Worm (Caenorhabditis elegans) whole organism, late embryonic: Measurements from ENCODE around the gene dmsr-10.

Experiments used
- C08G9.2 ChIP-seq: sonication (generic microtip); optimal IDR thresholded peaks from 2 replicates; lab custom pipeline; 2016; ENCODE audit warnings: mild to moderate bottlenecking, missing genetic modification characterization, moderate library complexity, missing compliant biosample characterization
- K02D7.2 ChIP-seq: sonication (generic microtip); optimal IDR thresholded peaks from 2 replicates; lab custom pipeline; 2017; ENCODE audit warnings: mild to moderate bottlenecking, missing genetic modification characterization, missing compliant biosample characterization
- K09A11.1 ChIP-seq: sonication (generic microtip); optimal IDR thresholded peaks from 2 replicates; lab custom pipeline; 2017; ENCODE audit warnings: antibody characterized with exemption, mild to moderate bottlenecking, missing genetic modification characterization, missing compliant biosample characterization; ENCODE audit not compliant: insufficient read depth
- ama-1 ChIP-seq: fragments of 150-350 bp; optimal IDR thresholded peaks from 2 replicates; lab custom pipeline; 2014
- ceh-14 ChIP-seq: sonication (generic microtip); optimal IDR thresholded peaks from 2 replicates; lab custom pipeline; 2016; ENCODE audit warnings: missing genotype, missing genetic modification characterization, missing compliant biosample characterization
- ceh-2 ChIP-seq: sonication (generic microtip); optimal IDR thresholded peaks from 2 replicates; lab custom pipeline; 2016; ENCODE audit warnings: missing genotype, missing genetic modification characterization, missing compliant biosample characterization
- ceh-30 ChIP-seq: fragments of 150-350 bp; optimal IDR thresholded peaks from 2 replicates; lab custom pipeline; 2014; ENCODE audit warnings: missing biosample characterization, missing genetic modification characterization
- ceh-34 ChIP-seq: sonication (generic microtip); optimal IDR thresholded peaks from 2 replicates; lab custom pipeline; 2016; ENCODE audit warnings: mild to moderate bottlenecking, missing genetic modification characterization, missing compliant biosample characterization
- ceh-6 ChIP-seq: fragments of 200-800 bp; sonication (Bioruptor generic); optimal IDR thresholded peaks from 2 replicates; lab custom pipeline; 2018; ENCODE audit warnings: mild to moderate bottlenecking, missing genetic modification characterization, missing compliant biosample characterization
- ceh-9 ChIP-seq: sonication (generic microtip); optimal IDR thresholded peaks from 2 replicates; lab custom pipeline; 2016; ENCODE audit warnings: mild to moderate bottlenecking, missing genetic modification characterization, inconsistent platforms, missing compliant biosample characterization
- dmd-4 ChIP-seq: sonication (generic microtip); optimal IDR thresholded peaks from 2 replicates; lab custom pipeline; 2016; ENCODE audit warnings: borderline replicate concordance, missing genetic modification characterization, missing compliant biosample characterization
- elt-2 ChIP-seq: sonication (generic microtip); optimal IDR thresholded peaks from 2 replicates; lab custom pipeline; 2016; ENCODE audit warnings: missing genetic modification reagents, missing genetic modification characterization, missing compliant biosample characterization
- elt-4 ChIP-seq: sonication (generic microtip); optimal IDR thresholded peaks from 2 replicates; lab custom pipeline; 2016; ENCODE audit warnings: missing genetic modification characterization, missing compliant biosample characterization
- fax-1 ChIP-seq: sonication (generic microtip); optimal IDR thresholded peaks from 2 replicates; lab custom pipeline; 2016; ENCODE audit warnings: missing genotype, missing genetic modification characterization, missing compliant biosample characterization
- gmeb-2 ChIP-seq: sonication (generic microtip); optimal IDR thresholded peaks from 2 replicates; lab custom pipeline; 2016; ENCODE audit warnings: missing genetic modification characterization, inconsistent platforms, missing compliant biosample characterization
- hlh-15 ChIP-seq: sonication (generic microtip); optimal IDR thresholded peaks from 2 replicates; lab custom pipeline; 2016; ENCODE audit warnings: missing genetic modification characterization, missing compliant biosample characterization
- hlh-6 ChIP-seq: sonication (generic microtip); optimal IDR thresholded peaks from 2 replicates; lab custom pipeline; 2016; ENCODE audit warnings: missing genotype, missing genetic modification characterization, missing compliant biosample characterization
- hlh-8 ChIP-seq: sonication (generic microtip); optimal IDR thresholded peaks from 2 replicates; lab custom pipeline; 2016; ENCODE audit warnings: missing genotype, missing genetic modification characterization, missing compliant biosample characterization
- lim-6 ChIP-seq: sonication (generic microtip); optimal IDR thresholded peaks from 2 replicates; lab custom pipeline; 2016; ENCODE audit warnings: missing genetic modification characterization, missing compliant biosample characterization
- lin-11 ChIP-seq: fragments of 200-800 bp; sonication (Bioruptor generic); optimal IDR thresholded peaks from 2 replicates; lab custom pipeline; 2018; ENCODE audit warnings: mild to moderate bottlenecking, missing genetic modification characterization, missing compliant biosample characterization
- mec-3 ChIP-seq: sonication (generic microtip); optimal IDR thresholded peaks from 2 replicates; lab custom pipeline; 2016; ENCODE audit warnings: borderline replicate concordance, missing genetic modification characterization, missing compliant biosample characterization
- nhr-11 ChIP-seq: fragments of 150-350 bp; optimal IDR thresholded peaks from 2 replicates; lab custom pipeline; 2014; ENCODE audit warnings: missing biosample characterization, missing genetic modification characterization
- npax-4 ChIP-seq: sonication (generic microtip); optimal IDR thresholded peaks from 2 replicates; lab custom pipeline; 2016; ENCODE audit warnings: missing genetic modification characterization, missing compliant biosample characterization
- odd-2 ChIP-seq: sonication (generic microtip); optimal IDR thresholded peaks from 2 replicates; lab custom pipeline; 2017; ENCODE audit warnings: antibody characterized with exemption, mild to moderate bottlenecking, missing genetic modification characterization, missing compliant biosample characterization
- pag-3 ChIP-seq: sonication (generic microtip); optimal IDR thresholded peaks from 2 replicates; lab custom pipeline; 2016; ENCODE audit warnings: missing compliant biosample characterization, missing genetic modification characterization, borderline replicate concordance
- pax-1 ChIP-seq: fragments of 150-350 bp; optimal IDR thresholded peaks from 2 replicates; lab custom pipeline; 2014; ENCODE audit warnings: missing biosample characterization, missing genetic modification characterization
- pha-4 ChIP-seq: fragments of 150-350 bp; optimal IDR thresholded peaks from 2 replicates; lab custom pipeline; 2018; ENCODE audit warnings: missing biosample characterization, missing genetic modification reagents, missing genetic modification characterization
- pros-1 ChIP-seq: fragments of 150-350 bp; optimal IDR thresholded peaks from 2 replicates; lab custom pipeline; 2014; ENCODE audit warnings: missing biosample characterization, missing genetic modification reagents, missing genetic modification characterization
- rnt-1 ChIP-seq: sonication (generic microtip); optimal IDR thresholded peaks from 2 replicates; lab custom pipeline; 2016; ENCODE audit warnings: missing genetic modification characterization, missing compliant biosample characterization
- sdc-2 ChIP-seq: sonication (generic microtip); optimal IDR thresholded peaks from 2 replicates; lab custom pipeline; 2016; ENCODE audit warnings: missing genotype, missing genetic modification characterization, missing compliant biosample characterization
- sox-4 ChIP-seq: sonication (generic microtip); optimal IDR thresholded peaks from 2 replicates; lab custom pipeline; 2017; ENCODE audit warnings: mild to moderate bottlenecking, missing genetic modification characterization, inconsistent platforms, missing compliant biosample characterization
- syd-9 ChIP-seq: sonication (generic microtip); optimal IDR thresholded peaks from 2 replicates; lab custom pipeline; 2016; ENCODE audit warnings: mild to moderate bottlenecking, missing genetic modification characterization, moderate library complexity, missing compliant biosample characterization
- tbx-2 ChIP-seq: sonication (generic microtip); optimal IDR thresholded peaks from 2 replicates; lab custom pipeline; 2016; ENCODE audit warnings: missing genetic modification characterization, missing compliant biosample characterization
- tbx-7 ChIP-seq: sonication (generic microtip); optimal IDR thresholded peaks from 2 replicates; lab custom pipeline; 2016; ENCODE audit warnings: missing genotype, missing genetic modification characterization, missing compliant biosample characterization
- ttx-3 ChIP-seq: sonication (generic microtip); optimal IDR thresholded peaks from 2 replicates; lab custom pipeline; 2016; ENCODE audit warnings: missing genetic modification reagents, missing genetic modification characterization, missing compliant biosample characterization
- unc-3 ChIP-seq, 2 experiments: fragments of 200-800 bp in 1 of 2; sonication (Bioruptor generic) in 1 of 2; sonication (generic microtip) in 1 of 2; conservative IDR thresholded peaks in 1 of 2; optimal IDR thresholded peaks in 1 of 2; 2 replicates each; pipeline versions ENCODE4 v1.3.6 to Lab custom; 2016 to 2022; ENCODE audit warnings: missing compliant biosample characterization in 2 of 2, missing genetic modification characterization in 2 of 2, missing genetic modification reagents in 1 of 2
- zip-5 ChIP-seq: sonication (generic microtip); optimal IDR thresholded peaks from 2 replicates; lab custom pipeline; 2016; ENCODE audit warnings: missing genetic modification characterization, missing compliant biosample characterization

Gene dmsr-10

DNA sequence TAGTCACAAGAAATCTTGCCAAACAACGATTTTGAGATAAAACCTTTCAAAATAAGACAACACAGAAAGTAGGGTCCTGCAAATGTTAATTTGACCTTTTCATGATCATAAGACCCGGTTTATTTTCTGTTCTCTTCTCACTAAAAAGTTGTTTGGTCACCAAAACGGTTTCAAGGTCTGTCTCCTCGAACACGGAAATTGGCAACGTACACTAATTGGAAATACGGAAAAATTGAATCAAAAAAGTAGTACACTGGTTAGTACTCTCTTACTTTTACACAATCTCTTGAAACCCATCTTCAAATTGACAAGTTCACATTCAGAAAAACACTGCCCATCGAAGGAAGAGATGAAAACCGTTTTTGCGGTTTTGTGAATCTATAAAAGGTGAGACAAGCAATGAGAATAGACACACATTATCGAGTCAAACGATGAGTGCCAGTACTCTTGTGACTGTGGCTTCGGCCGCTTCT is 29.0 kb upstream of the dmsr-10 start, which contains the start of gene col-142:
Gene col-142 (plus strand): TSS at position 423 of the 473 bp plus-strand sequence.
- no peak for TF ChIP-seq pax-1 (tag; lab: Kevin White, UChicago)
- TF ChIP-seq zip-5 (tag; lab: Kevin White, UChicago) = no peak
- TF ChIP-seq pros-1 (tag; lab: Kevin White, UChicago) = no peak
- no peak for TF ChIP-seq ama-1
- TF ChIP-seq mec-3 (tag; lab: Kevin White, UChicago) = no peak
- TF ChIP-seq hlh-8 (tag; lab: Kevin White, UChicago) = no peak
- no peak for TF ChIP-seq odd-2 (tag; lab: Kevin White, UChicago)
- TF ChIP-seq C08G9.2 = no peak
- TF ChIP-seq ceh-14 (tag; lab: Kevin White, UChicago) = no peak
- TF ChIP-seq ttx-3 (tag; lab: Kevin White, UChicago) = no peak
- no peak for TF ChIP-seq pha-4
- no peak for TF ChIP-seq K02D7.2 (tag; lab: Kevin White, UChicago)
- TF ChIP-seq fax-1 = no peak
- TF ChIP-seq sdc-2 (tag; lab: Kevin White, UChicago) = no peak
- no peak for TF ChIP-seq syd-9 (tag; lab: Kevin White, UChicago)
- no peak for TF ChIP-seq K09A11.1 (tag; lab: Kevin White, UChicago)
- no peak for TF ChIP-seq unc-3 (GFP tag; conservative IDR thresholded peaks at IDR 0.05; lab: Robert Waterston, UW)
- no peak for TF ChIP-seq unc-3 (tag; optimal IDR thresholded peaks at IDR 0.05; lab: Kevin White, UChicago)
- no peak for TF ChIP-seq ceh-2 (tag; lab: Kevin White, UChicago)
- TF ChIP-seq dmd-4 (tag; lab: Kevin White, UChicago) = no peak
- TF ChIP-seq ceh-9 (tag; lab: Kevin White, UChicago) = no peak

DNA sequence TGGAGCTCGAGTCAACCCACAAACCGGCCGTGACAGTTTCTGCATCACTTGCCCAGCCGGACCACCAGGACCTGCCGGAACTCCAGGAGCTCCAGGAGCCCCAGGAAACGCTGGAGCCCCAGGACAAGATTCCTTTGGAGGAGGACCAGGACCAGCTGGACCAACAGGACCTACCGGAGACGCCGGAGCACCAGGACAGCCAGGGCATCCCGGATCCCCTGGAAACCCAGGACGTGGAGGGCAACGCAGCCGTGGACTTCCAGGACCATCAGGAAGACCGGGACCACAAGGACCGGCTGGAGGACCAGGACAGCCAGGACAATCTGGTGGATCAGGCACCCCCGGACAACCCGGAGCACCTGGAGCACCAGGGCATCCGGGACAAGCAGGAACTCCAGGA is 28.3 kb upstream of the dmsr-10 start:
- TF ChIP-seq ceh-34 (tag; lab: Kevin White, UChicago) (no peak), sox-4 (tag; lab: Kevin White, UChicago) (peak; percentile 9), hlh-6 (tag; lab: Kevin White, UChicago) (peak; percentile 18), tbx-7 (tag; lab: Kevin White, UChicago) (peak; percentile 24)

DNA sequence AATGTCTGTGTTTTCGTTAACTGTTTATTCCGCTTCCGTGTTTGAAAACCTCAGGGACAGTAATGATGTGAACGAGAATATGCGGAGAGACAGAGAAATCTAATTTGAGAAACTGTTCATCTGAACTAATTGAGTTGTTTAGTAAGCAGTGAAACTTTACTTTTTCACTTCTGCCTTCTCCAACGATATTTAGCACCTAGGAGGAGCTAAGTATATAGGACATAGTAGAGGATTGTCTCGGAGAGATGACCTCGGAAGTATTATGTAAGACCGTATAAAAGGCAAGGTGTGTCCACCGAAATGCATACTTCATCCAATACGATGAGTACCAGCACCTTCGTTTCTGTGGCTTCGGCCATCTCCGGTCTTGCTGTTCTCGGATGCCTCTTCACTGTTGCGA is 27.7 kb upstream of the dmsr-10 start, which contains the start of gene col-141:
Gene col-141 (plus strand): TSS at position 301 of the 400 bp plus-strand sequence.
- no peak for TF ChIP-seq sdc-2 (tag; lab: Kevin White, UChicago)
- no peak for TF ChIP-seq ceh-34 (tag; lab: Kevin White, UChicago)
- TF ChIP-seq elt-4 (tag; lab: Kevin White, UChicago) = no peak
- TF ChIP-seq lim-6 = no peak
- TF ChIP-seq nhr-11 (tag; lab: Kevin White, UChicago) = no peak
- TF ChIP-seq elt-2 (tag; lab: Kevin White, UChicago) = no peak
- TF ChIP-seq ceh-6 (GFP tag; lab: Kevin White, UChicago) = no peak
- TF ChIP-seq K02D7.2 (tag; lab: Kevin White, UChicago) = no peak
- no peak for TF ChIP-seq pag-3 (tag; lab: Kevin White, UChicago)
- TF ChIP-seq pros-1 (tag; lab: Kevin White, UChicago) = no peak
- no peak for TF ChIP-seq hlh-15 (tag; lab: Kevin White, UChicago)
- no peak for TF ChIP-seq ceh-9 (tag; lab: Kevin White, UChicago)
- TF ChIP-seq, all 69 proteins: peak for 0

DNA sequence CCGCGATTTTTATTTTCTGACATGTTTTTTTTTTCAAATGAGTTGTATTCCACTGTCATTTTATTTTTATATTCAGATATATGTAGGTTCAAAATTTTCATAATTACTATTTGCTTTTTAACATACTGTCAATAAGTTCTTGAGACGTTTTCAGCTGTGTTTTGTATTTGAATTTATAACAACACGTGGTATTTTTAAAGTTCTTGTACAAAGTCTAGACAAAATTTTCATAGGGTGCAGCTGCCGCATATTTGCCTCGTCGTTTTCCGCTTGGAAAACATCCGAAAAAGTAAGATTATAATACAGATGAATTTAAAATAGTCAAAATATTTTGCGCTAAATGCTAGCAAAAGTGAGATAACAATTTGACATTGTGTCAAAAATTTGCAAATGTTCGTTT is 27.0 kb upstream of the dmsr-10 start, which contains the start of gene dmsr-15:
Gene dmsr-15 (minus strand): TSS at position 101 of the 400 bp plus-strand sequence.
- TF ChIP-seq fax-1 (no peak), K09A11.1 (tag; lab: Kevin White, UChicago) (no peak), rnt-1 (tag; lab: Kevin White, UChicago) (no peak), pros-1 (tag; lab: Kevin White, UChicago) (no peak), tbx-2 (tag; lab: Kevin White, UChicago) (no peak), ceh-30 (no peak), hlh-6 (tag; lab: Kevin White, UChicago) (no peak), ceh-2 (tag; lab: Kevin White, UChicago) (no peak), gmeb-2 (tag; lab: Kevin White, UChicago) (no peak), dmd-4 (tag; lab: Kevin White, UChicago) (no peak), K02D7.2 (tag; lab: Kevin White, UChicago) (no peak), npax-4 (tag; lab: Kevin White, UChicago) (no peak), lin-11 (tag; lab: Kevin White, UChicago) (no peak)
- TF ChIP-seq, all 69 proteins: peak for 0
